Worm (Caenorhabditis elegans) whole organism, L1 larva: Measurements from ENCODE around the gene B0250.18.
"Not testable (repeated sequence)": the region's sequence is repeated elsewhere in the genome, so short reads cannot be mapped to it uniquely, and the experiment has no call there.

ENCODE experiments used
- C04F5.9 ChIP-seq: sonication (generic microtip); optimal IDR thresholded peaks from 2 replicates; lab custom pipeline; 2016; ENCODE audit warnings: missing genetic modification characterization, missing compliant biosample characterization
- C16A3.4 ChIP-seq: fragments of 150-350 bp; optimal IDR thresholded peaks from 2 replicates; lab custom pipeline; 2014; ENCODE audit warnings: missing biosample characterization, missing genetic modification characterization
- C34B4.2 ChIP-seq: sonication (generic microtip); optimal IDR thresholded peaks from 2 replicates; lab custom pipeline; 2017; ENCODE audit warnings: mild to moderate bottlenecking, missing genetic modification characterization, missing compliant biosample characterization
- F16B12.6 ChIP-seq: fragments of 150-350 bp; optimal IDR thresholded peaks from 2 replicates; lab custom pipeline; 2014; ENCODE audit warnings: missing biosample characterization, missing genetic modification characterization
- alr-1 ChIP-seq: fragments of 200-800 bp; sonication (Bioruptor generic); optimal IDR thresholded peaks from 2 replicates; lab custom pipeline; 2018; ENCODE audit warnings: borderline replicate concordance, mild to moderate bottlenecking, missing genetic modification characterization, missing compliant biosample characterization
- dpl-1 ChIP-seq, 3 experiments: fragments of 150-350 bp in 2 of 3; sonication (generic microtip) in 1 of 3; optimal IDR thresholded peaks; 2 replicates each; lab custom pipeline; 2014 to 2017; ENCODE audit warnings: missing biosample characterization in 3 of 3, missing genetic modification characterization in 3 of 3, missing genetic modification reagents in 3 of 3
- efl-1 ChIP-seq, 4 experiments: fragments of 150-350 bp; optimal IDR thresholded peaks in 3 of 4; peaks in 1 of 4; 1 replicate in 1 of 4; 2 replicates in 3 of 4; lab custom pipeline; 2014; ENCODE audit warnings: missing biosample characterization in 2 of 4, missing genetic modification characterization in 2 of 4, missing genetic modification reagents in 2 of 4
- efl-3 ChIP-seq: fragments of 200-800 bp; sonication (Bioruptor generic); optimal IDR thresholded peaks from 2 replicates; lab custom pipeline; 2018; ENCODE audit warnings: mild to moderate bottlenecking, missing genetic modification characterization, missing compliant biosample characterization
- egl-13 ChIP-seq: sonication (generic microtip); optimal IDR thresholded peaks from 2 replicates; lab custom pipeline; 2016; ENCODE audit warnings: missing genotype, missing genetic modification reagents, missing genetic modification characterization, missing compliant biosample characterization
- ets-5 ChIP-seq: fragments of 200-800 bp; sonication (Bioruptor generic); IDR thresholded peaks from 2 replicates; pipeline ENCODE4 v1.3.6; 2022; ENCODE audit warnings: missing genetic modification characterization, missing compliant biosample characterization
- grh-1 ChIP-seq: fragments of 200-800 bp; sonication (Bioruptor generic); IDR thresholded peaks from 2 replicates; pipeline ENCODE4 v1.3.6; 2022; ENCODE audit warnings: missing genetic modification reagents, missing genetic modification characterization, missing compliant biosample characterization
- hlh-17 ChIP-seq: fragments of 200-800 bp; sonication (Bioruptor generic); optimal IDR thresholded peaks from 2 replicates; lab custom pipeline; 2018; ENCODE audit warnings: missing genetic modification characterization, mild to moderate bottlenecking, missing compliant biosample characterization, moderate library complexity, borderline replicate concordance
- hpl-2 ChIP-seq: fragments of 150-350 bp; optimal IDR thresholded peaks from 2 replicates; lab custom pipeline; 2014; ENCODE audit warnings: missing biosample characterization, missing genetic modification reagents, missing genetic modification characterization
- irx-1 ChIP-seq: sonication (generic microtip); optimal IDR thresholded peaks from 2 replicates; lab custom pipeline; 2016; ENCODE audit warnings: missing genetic modification characterization, missing compliant biosample characterization
- isw-1 ChIP-seq: fragments of 200-800 bp; sonication (Bioruptor generic); IDR thresholded peaks from 2 replicates; pipeline ENCODE4 v1.3.6; 2022; ENCODE audit warnings: missing genetic modification characterization, missing compliant biosample characterization
- jun-1 ChIP-seq: fragments of 150-350 bp; optimal IDR thresholded peaks from 2 replicates; lab custom pipeline; 2014; ENCODE audit warnings: missing biosample characterization, missing genetic modification reagents, missing genetic modification characterization
- lin-13 ChIP-seq: fragments of 150-350 bp; optimal IDR thresholded peaks from 2 replicates; lab custom pipeline; 2014; ENCODE audit warnings: missing biosample characterization, missing genetic modification reagents, missing genetic modification characterization
- lin-15B ChIP-seq: fragments of 150-350 bp; sonication (generic microtip); optimal IDR thresholded peaks from 3 replicates; lab custom pipeline; 2014; ENCODE audit warnings: missing biosample characterization, missing genetic modification characterization
- lin-35 ChIP-seq, 2 experiments: fragments of 150-350 bp; optimal IDR thresholded peaks; 2 replicates each; lab custom pipeline; 2014; ENCODE audit warnings: missing biosample characterization in 2 of 2, missing genetic modification characterization in 2 of 2, missing genetic modification reagents in 2 of 2
- lir-3 ChIP-seq: sonication (generic microtip); optimal IDR thresholded peaks from 2 replicates; lab custom pipeline; 2016; ENCODE audit warnings: mild to moderate bottlenecking, missing genetic modification characterization, moderate library complexity, missing compliant biosample characterization; ENCODE audit not compliant: poor library complexity
- lsy-2 ChIP-seq, 2 experiments: fragments of 150-350 bp; optimal IDR thresholded peaks; 2 replicates each; lab custom pipeline; 2014; ENCODE audit warnings: missing biosample characterization in 2 of 2, missing genetic modification characterization in 2 of 2
- mab-9 ChIP-seq: fragments of 200-800 bp; sonication (Bioruptor generic); IDR thresholded peaks from 2 replicates; pipeline ENCODE4 v1.3.6; 2022; ENCODE audit warnings: missing genetic modification reagents, missing genetic modification characterization, missing compliant biosample characterization
- mdl-1 ChIP-seq, 2 experiments: fragments of 150-350 bp; optimal IDR thresholded peaks; 2 replicates each; lab custom pipeline; 2014 to 2017; ENCODE audit warnings: missing biosample characterization in 2 of 2, missing genetic modification characterization in 2 of 2, inconsistent platforms in 1 of 2
- mef-2 ChIP-seq: fragments of 150-350 bp; optimal IDR thresholded peaks from 2 replicates; lab custom pipeline; 2014; ENCODE audit warnings: missing biosample characterization, missing genetic modification characterization
- nhr-11 ChIP-seq: fragments of 150-350 bp; optimal IDR thresholded peaks from 2 replicates; lab custom pipeline; 2014; ENCODE audit warnings: missing biosample characterization, missing genetic modification characterization
- nhr-12 ChIP-seq: sonication (generic microtip); optimal IDR thresholded peaks from 2 replicates; lab custom pipeline; 2017; ENCODE audit warnings: missing biosample characterization, missing genetic modification characterization
- nhr-19 ChIP-seq: fragments of 200-800 bp; sonication (Bioruptor generic); conservative IDR thresholded peaks from 2 replicates; pipeline ENCODE4 v1.3.6; 2022; ENCODE audit warnings: missing genetic modification characterization, missing compliant biosample characterization
- nhr-20 ChIP-seq: sonication (generic microtip); optimal IDR thresholded peaks from 2 replicates; lab custom pipeline; 2016; ENCODE audit warnings: mild to moderate bottlenecking, missing genetic modification characterization, missing compliant biosample characterization
- nhr-237 ChIP-seq: fragments of 150-350 bp; optimal IDR thresholded peaks from 2 replicates; lab custom pipeline; 2014; ENCODE audit warnings: missing biosample characterization, missing genetic modification characterization
- nhr-47 ChIP-seq: sonication (generic microtip); optimal IDR thresholded peaks from 2 replicates; lab custom pipeline; 2016; ENCODE audit warnings: mild to moderate bottlenecking, missing genetic modification characterization, moderate library complexity, missing compliant biosample characterization
- nhr-71 ChIP-seq: sonication (generic microtip); optimal IDR thresholded peaks from 2 replicates; lab custom pipeline; 2016; ENCODE audit warnings: mild to moderate bottlenecking, missing genetic modification characterization, moderate library complexity, missing compliant biosample characterization
- rnt-1 ChIP-seq: sonication (generic microtip); optimal IDR thresholded peaks from 2 replicates; lab custom pipeline; 2016; ENCODE audit warnings: mild to moderate bottlenecking, missing genetic modification characterization, moderate library complexity, missing compliant biosample characterization
- snpc-4 ChIP-seq: fragments of 150-350 bp; optimal IDR thresholded peaks from 2 replicates; lab custom pipeline; 2014; ENCODE audit warnings: missing biosample characterization, missing genetic modification characterization
- sox-4 ChIP-seq: sonication (generic microtip); optimal IDR thresholded peaks from 2 replicates; lab custom pipeline; 2016; ENCODE audit warnings: missing genetic modification characterization, missing compliant biosample characterization
- tlp-1 ChIP-seq: fragments of 150-350 bp; optimal IDR thresholded peaks from 2 replicates; lab custom pipeline; 2014; ENCODE audit warnings: missing biosample characterization, missing genetic modification characterization
- unc-130 ChIP-seq: fragments of 150-350 bp; optimal IDR thresholded peaks from 2 replicates; lab custom pipeline; 2017; ENCODE audit warnings: missing biosample characterization, missing genetic modification characterization, inconsistent platforms
- unc-30 ChIP-seq: sonication (generic microtip); optimal IDR thresholded peaks from 2 replicates; lab custom pipeline; 2017; ENCODE audit warnings: missing biosample characterization, missing genetic modification characterization
- unc-62 ChIP-seq: fragments of 150-350 bp; optimal IDR thresholded peaks from 2 replicates; lab custom pipeline; 2014; ENCODE audit warnings: missing biosample characterization, missing genetic modification reagents, missing genetic modification characterization
- unc-98 ChIP-seq: fragments of 200-800 bp; sonication (Bioruptor generic); IDR thresholded peaks from 2 replicates; pipeline ENCODE4 v1.3.6; 2022; ENCODE audit warnings: missing genetic modification characterization, missing compliant biosample characterization
- zag-1 ChIP-seq: fragments of 150-350 bp; optimal IDR thresholded peaks from 2 replicates; lab custom pipeline; 2014; ENCODE audit warnings: missing biosample characterization, missing genetic modification characterization
- zip-4 ChIP-seq: fragments of 200-800 bp; sonication (Bioruptor generic); optimal IDR thresholded peaks from 2 replicates; lab custom pipeline; 2018; ENCODE audit warnings: mild to moderate bottlenecking, missing genetic modification characterization, moderate library complexity, missing compliant biosample characterization

Gene B0250.18

DNA sequence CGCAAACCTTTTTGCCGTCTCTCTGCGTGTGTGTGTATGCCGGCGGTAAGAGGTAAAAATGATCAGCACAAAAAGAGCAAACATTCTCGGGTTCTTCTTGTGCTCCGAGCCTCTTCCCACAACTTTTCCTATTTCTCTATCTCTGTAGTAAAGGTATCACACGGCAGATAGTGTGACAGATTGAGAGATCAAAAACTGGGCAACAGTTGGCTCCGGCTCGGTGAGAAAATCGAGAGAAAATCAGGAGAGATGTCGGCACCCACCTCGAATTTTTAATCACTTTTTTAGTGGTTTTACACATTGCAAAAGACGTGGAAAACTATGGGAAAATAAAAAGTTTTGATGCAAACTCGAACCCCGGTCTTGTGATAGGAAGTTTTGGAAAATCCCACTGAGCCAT lies 8.9 kb downstream of the B0250.18 start (continued):
- TF ChIP-seq rnt-1 (tag; lab: Kevin White, UChicago) (peak; percentile 67), lsy-2 (tag; optimal IDR thresholded peaks at IDR 0.05; lab: Kevin White, UChicago) (peak in 1 of 2 experiments; percentile 30), egl-13 (tag; lab: Kevin White, UChicago) (no peak), mef-2 (tag; lab: Kevin White, UChicago) (no peak), jun-1 (tag; lab: Kevin White, UChicago) (no peak), sox-4 (tag; lab: Kevin White, UChicago) (no peak), efl-1 (optimal IDR thresholded peaks at IDR 0.05; lab: Kevin White, UChicago) (no peak), efl-1 (GFP tag; optimal IDR thresholded peaks at IDR 0.05 in 1 of 2; lab: Kevin White, UChicago) (peak in 1 of 2 experiments; percentile 82), unc-130 (tag; lab: Kevin White, UChicago) (peak; percentile 5), nhr-237 (tag; lab: Kevin White, UChicago) (no peak), mdl-1 (tag; optimal IDR thresholded peaks at IDR 0.05; lab: Kevin White, UChicago) (no peak)

DNA sequence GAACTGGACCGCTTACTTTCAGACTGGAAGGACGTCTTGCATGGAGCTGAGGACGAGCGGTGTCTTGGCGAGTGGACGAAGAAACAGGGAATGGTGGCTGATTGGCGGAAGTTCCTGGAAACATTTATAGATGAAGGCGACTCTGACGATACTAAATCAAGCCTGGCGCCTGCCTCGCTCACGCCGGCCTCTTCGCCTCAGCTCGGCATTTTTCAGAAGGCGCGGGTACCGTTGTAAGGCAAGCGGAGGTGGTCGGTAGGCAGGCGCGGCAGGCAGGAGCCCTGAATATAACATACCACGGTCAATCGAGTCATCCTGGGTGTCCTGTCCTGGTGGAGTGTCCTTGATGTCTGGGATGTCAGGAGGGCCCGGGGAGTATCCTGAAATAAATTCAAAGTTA lies 14.8 kb downstream of the B0250.18 start:
- no peak for TF ChIP-seq C04F5.9 (tag; lab: Kevin White, UChicago)
- TF ChIP-seq unc-98 = no peak

DNA sequence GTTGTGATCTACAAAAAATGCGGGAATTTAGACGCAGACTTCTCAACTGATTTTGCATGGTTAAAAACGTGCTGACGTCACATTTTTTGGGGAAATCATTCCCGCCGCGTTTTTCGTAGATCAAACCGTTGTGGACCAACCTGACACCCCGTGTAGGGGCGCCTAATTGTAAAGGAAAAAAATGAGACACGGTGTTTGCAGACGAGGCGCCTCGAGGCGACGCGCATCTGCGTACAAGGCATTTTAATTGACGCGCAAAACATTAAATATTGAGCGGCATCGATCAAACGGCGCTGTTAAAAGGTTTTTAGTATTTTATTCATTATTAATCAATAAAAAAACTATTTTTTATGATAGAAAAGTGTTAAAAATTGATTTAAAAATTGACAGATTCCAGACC lies 29.3 kb downstream of the B0250.18 start:
- TF ChIP-seq lin-35 (GFP tag; optimal IDR thresholded peaks at IDR 0.05; lab: Kevin White, UChicago) = peak in 1 of 2 experiments; percentile 38
- TF ChIP-seq dpl-1 (GFP tag; optimal IDR thresholded peaks at IDR 0.05; lab: Kevin White, UChicago) = peak in 2 of 3 experiments; percentile 5 to 23
- peak; percentile 72 for TF ChIP-seq F16B12.6
- peak; percentile 22 to 44 for TF ChIP-seq efl-1 (optimal IDR thresholded peaks at IDR 0.05; lab: Kevin White, UChicago)
- TF ChIP-seq efl-1 (GFP tag; optimal IDR thresholded peaks at IDR 0.05 in 1 of 2; lab: Kevin White, UChicago) = not testable (repeated sequence)

DNA sequence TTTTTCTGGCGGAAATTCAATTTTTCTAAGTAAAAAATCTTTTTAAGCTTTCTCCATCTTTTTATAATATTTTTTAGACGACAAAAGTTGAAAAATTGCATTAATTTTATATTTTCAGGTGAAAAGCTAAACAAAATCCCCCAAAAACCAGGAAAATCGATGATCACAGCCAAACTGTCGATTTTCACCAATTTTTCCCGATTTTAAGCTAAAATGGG lies 35.6 kb downstream of the B0250.18 start, which contains the start of the genes fce-2 and F48F5.8:
Gene fce-2, plus strand, starts transcription at position 119 of the 218 bp plus-strand sequence.
Gene F48F5.8, plus strand, starts transcription at position 160 of the 218 bp plus-strand sequence.
- TF ChIP-seq lin-15B (tag; lab: Kevin White, UChicago) (no peak), zip-4 (GFP tag; lab: Kevin White, UChicago) (no peak), C16A3.4 (tag; lab: Kevin White, UChicago) (no peak), irx-1 (no peak), unc-30 (tag; lab: Kevin White, UChicago) (no peak), zag-1 (tag; lab: Kevin White, UChicago) (no peak), nhr-237 (tag; lab: Kevin White, UChicago) (no peak), unc-130 (tag; lab: Kevin White, UChicago) (no peak), nhr-47 (tag; lab: Kevin White, UChicago) (no peak), efl-3 (no peak), nhr-71 (tag; lab: Kevin White, UChicago) (no peak), C34B4.2 (tag; lab: Kevin White, UChicago) (no peak), lir-3 (no peak)

DNA sequence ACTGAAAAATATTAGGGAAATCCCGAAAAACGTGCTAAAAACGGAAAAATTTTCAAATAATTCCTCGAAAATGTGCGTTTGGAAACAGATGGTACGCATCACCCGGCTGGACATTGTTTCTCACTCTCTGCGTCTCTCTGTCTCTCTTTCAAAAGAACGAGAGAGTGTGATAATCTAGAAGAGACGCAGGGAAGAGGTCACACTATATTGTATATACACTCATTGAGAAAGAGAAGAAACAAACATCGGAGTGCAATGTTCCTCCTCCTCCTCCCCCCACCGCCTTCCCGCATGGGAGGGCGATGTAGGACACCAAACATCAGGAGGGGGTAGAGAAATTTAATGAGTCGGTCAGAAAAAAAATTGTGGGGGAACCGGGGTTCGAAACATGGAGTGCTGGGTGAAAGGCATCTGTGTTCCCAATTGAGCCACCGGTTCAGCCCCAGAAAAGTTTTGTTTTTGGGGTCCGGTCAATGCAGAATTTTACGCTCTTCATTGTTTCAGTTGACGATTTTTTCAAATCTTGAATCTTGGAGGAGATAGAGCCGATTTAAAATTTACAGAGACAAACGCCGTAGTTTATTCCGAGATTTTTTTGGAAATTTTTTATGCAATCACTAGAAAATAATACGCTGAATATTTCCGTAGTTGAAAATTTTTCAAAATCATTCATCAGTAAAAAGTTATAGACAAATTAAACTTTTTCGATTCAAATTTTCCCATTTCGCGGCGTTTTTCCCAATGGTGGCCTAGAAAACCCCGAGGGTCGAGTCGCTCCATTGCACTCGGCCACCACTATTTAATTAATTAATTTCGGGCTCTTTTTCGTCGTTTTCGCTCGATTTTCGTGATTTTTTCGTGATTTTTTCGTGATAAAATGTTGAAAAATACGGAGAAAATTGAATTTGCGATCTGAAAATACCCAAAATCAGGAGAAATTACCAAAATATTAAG lies 36.2 kb downstream of the B0250.18 start:
- peak; percentile 84 to 92 (median 86) for TF ChIP-seq dpl-1 (GFP tag; optimal IDR thresholded peaks at IDR 0.05; lab: Kevin White, UChicago)
- no peak for TF ChIP-seq mab-9 (GFP tag; lab: Robert Waterston, UW)
- peak; percentile 48 for TF ChIP-seq grh-1 (GFP tag; lab: Robert Waterston, UW)
- peak; percentile 91 to 98 for TF ChIP-seq efl-1 (optimal IDR thresholded peaks at IDR 0.05; lab: Kevin White, UChicago)
- peak; percentile 91 to 99 for TF ChIP-seq efl-1 (GFP tag; optimal IDR thresholded peaks at IDR 0.05 in 1 of 2; lab: Kevin White, UChicago)
- no peak for TF ChIP-seq snpc-4 (tag; lab: Kevin White, UChicago)
- TF ChIP-seq lin-13 (GFP tag; lab: Kevin White, UChicago) = peak; percentile 51
- peak; percentile 50 for TF ChIP-seq isw-1 (GFP tag; lab: Robert Waterston, UW)
- peak; percentile 24 for TF ChIP-seq lin-15B (tag; lab: Kevin White, UChicago)
- no peak for TF ChIP-seq hlh-17 (GFP tag; lab: Kevin White, UChicago)
- peak; percentile 92 for TF ChIP-seq rnt-1 (tag; lab: Kevin White, UChicago)
- peak; percentile 90 for TF ChIP-seq nhr-20 (tag; lab: Kevin White, UChicago)
- no peak for TF ChIP-seq tlp-1 (tag; lab: Kevin White, UChicago)
- peak; percentile 32 to 69 for TF ChIP-seq lsy-2 (tag; optimal IDR thresholded peaks at IDR 0.05; lab: Kevin White, UChicago)
- no peak for TF ChIP-seq nhr-12 (tag; lab: Kevin White, UChicago)
- no peak for TF ChIP-seq nhr-11 (tag; lab: Kevin White, UChicago)
- no peak for TF ChIP-seq hpl-2 (GFP tag; lab: Kevin White, UChicago)
- TF ChIP-seq nhr-19 (GFP tag; lab: Robert Waterston, UW) = peak; percentile 57
- TF ChIP-seq ets-5 (GFP tag; lab: Robert Waterston, UW) = no peak
- peak; percentile 83 for TF ChIP-seq irx-1
- TF ChIP-seq unc-62 (GFP tag; lab: Kevin White, UChicago) = no peak
- TF ChIP-seq alr-1 (tag; lab: Kevin White, UChicago) = no peak
